Fruit fly (Drosophila melanogaster) whole organism, embryonic: Measurements from ENCODE around the gene CG32187.

ENCODE experiments used
- Atf6 ChIP-seq: fragments of 200-800 bp; sonication (Bioruptor generic); IDR thresholded peaks from 2 replicates; pipeline ENCODE4 v1.3.6; 2022; ENCODE audit warnings: missing biosample characterization, missing genetic modification characterization
- BEAF-32 ChIP-seq: fragments of 200-800 bp; sonication (Bioruptor generic); optimal IDR thresholded peaks from 3 replicates; lab custom pipeline; 2017; ENCODE audit warnings: missing biosample characterization, missing genetic modification characterization, mild to moderate bottlenecking, moderate library complexity, missing genetic modification reagents
- BtbVII ChIP-seq: fragments of 200-800 bp; sonication (Bioruptor generic); optimal IDR thresholded peaks from 3 replicates; lab custom pipeline; 2017; ENCODE audit warnings: missing biosample characterization, mild to moderate bottlenecking, missing genetic modification characterization
- CG11695 ChIP-seq: fragments of 200-800 bp; sonication (Bioruptor generic); IDR thresholded peaks from 3 replicates; pipeline ENCODE4 v1.3.6; 2022; ENCODE audit warnings: missing biosample characterization, missing genetic modification characterization
- CG13775 ChIP-seq: fragments of 200-800 bp; sonication (Bioruptor generic); optimal IDR thresholded peaks from 3 replicates; lab custom pipeline; 2017; ENCODE audit warnings: missing biosample characterization, mild to moderate bottlenecking, missing genetic modification characterization
- CG13894 ChIP-seq: fragments of 200-800 bp; sonication (Bioruptor generic); optimal IDR thresholded peaks from 3 replicates; lab custom pipeline; 2018; ENCODE audit warnings: missing biosample characterization, mild to moderate bottlenecking, missing genetic modification characterization, moderate library complexity
- CG18599 ChIP-seq: fragments of 200-800 bp; sonication (Bioruptor generic); optimal IDR thresholded peaks from 3 replicates; lab custom pipeline; 2017; ENCODE audit warnings: missing biosample characterization, missing genetic modification characterization, mild to moderate bottlenecking, moderate library complexity, missing genetic modification reagents
- CG2116 ChIP-seq: fragments of 200-800 bp; sonication (Bioruptor generic); optimal IDR thresholded peaks from 3 replicates; lab custom pipeline; 2018; ENCODE audit warnings: missing biosample characterization, mild to moderate bottlenecking, missing genetic modification characterization
- CG2889 ChIP-seq: fragments of 200-800 bp; sonication (Bioruptor generic); IDR thresholded peaks from 3 replicates; pipeline ENCODE4 v1.3.6; 2022; ENCODE audit warnings: missing biosample characterization, missing genetic modification characterization
- CG6689 ChIP-seq: fragments of 200-800 bp; sonication (Bioruptor generic); IDR thresholded peaks from 2 replicates; pipeline ENCODE4 v1.3.6; 2022; ENCODE audit warnings: missing biosample characterization, missing genetic modification characterization
- CG7556 ChIP-seq: fragments of 200-800 bp; sonication (Bioruptor generic); optimal IDR thresholded peaks from 2 replicates; lab custom pipeline; 2017; ENCODE audit warnings: missing biosample characterization, mild to moderate bottlenecking, missing genetic modification characterization
- CG7928 ChIP-seq: fragments of 200-800 bp; sonication (Bioruptor generic); optimal IDR thresholded peaks from 2 replicates; lab custom pipeline; 2017; ENCODE audit warnings: missing biosample characterization, mild to moderate bottlenecking, missing genetic modification characterization
- CG8359 ChIP-seq: fragments of 200-800 bp; sonication (Bioruptor generic); optimal IDR thresholded peaks from 2 replicates; lab custom pipeline; 2017; ENCODE audit warnings: missing biosample characterization, mild to moderate bottlenecking, missing genetic modification characterization, borderline replicate concordance
- CoRest ChIP-seq: fragments of 200-800 bp; sonication (Bioruptor generic); optimal IDR thresholded peaks from 3 replicates; lab custom pipeline; 2018; ENCODE audit warnings: missing biosample characterization, mild to moderate bottlenecking, missing genetic modification characterization, moderate library complexity
- D19B ChIP-seq: fragments of 200-800 bp; sonication (Bioruptor generic); optimal IDR thresholded peaks from 2 replicates; lab custom pipeline; 2017; ENCODE audit warnings: missing biosample characterization, mild to moderate bottlenecking, missing genetic modification characterization
- Ets97D ChIP-seq: fragments of 200-800 bp; sonication (Bioruptor generic); optimal IDR thresholded peaks from 3 replicates; lab custom pipeline; 2016; ENCODE audit warnings: missing biosample characterization, missing genetic modification characterization
- GATAe ChIP-seq: fragments of 200-800 bp; sonication (Bioruptor generic); conservative IDR thresholded peaks from 2 replicates; pipeline ENCODE4 v1.3.6; 2022; ENCODE audit warnings: missing biosample characterization, missing genetic modification characterization
- HLH3B ChIP-seq: fragments of 200-800 bp; sonication (Bioruptor generic); IDR thresholded peaks from 2 replicates; pipeline ENCODE4 v1.3.6; 2022; ENCODE audit warnings: missing biosample characterization, missing genetic modification characterization
- HLHmδ ChIP-seq: fragments of 200-800 bp; sonication (Bioruptor generic); optimal IDR thresholded peaks from 2 replicates; lab custom pipeline; 2018; ENCODE audit warnings: missing biosample characterization, mild to moderate bottlenecking, missing genetic modification characterization, moderate library complexity
- Hmx ChIP-seq: fragments of 200-800 bp; sonication (Bioruptor generic); optimal IDR thresholded peaks from 2 replicates; lab custom pipeline; 2016; ENCODE audit warnings: missing biosample characterization, missing genetic modification characterization
- Hr78 ChIP-seq, 2 experiments: fragments of 200-800 bp in 1 of 2; fragments of >200 bp in 1 of 2; sonication (Bioruptor generic) in 1 of 2; optimal IDR thresholded peaks; 2 replicates each; lab custom pipeline; 2017 to 2019; ENCODE audit warnings: missing biosample characterization in 2 of 2, missing genetic modification characterization in 2 of 2, mild to moderate bottlenecking in 1 of 2, moderate library complexity in 1 of 2
- MBD-R2 ChIP-seq: fragments of 200-800 bp; sonication (Bioruptor generic); IDR thresholded peaks from 2 replicates; pipeline ENCODE4 v1.3.6; 2022; ENCODE audit warnings: missing biosample characterization, missing genetic modification characterization
- Med ChIP-seq: fragments of 200-800 bp; sonication (Bioruptor generic); peaks from one replicate; lab custom pipeline; 2016; ENCODE audit warnings: missing biosample characterization, missing genetic modification characterization, mild to moderate bottlenecking, inconsistent platforms, moderate library complexity
- Meics ChIP-seq: fragments of 200-800 bp; sonication (Bioruptor generic); optimal IDR thresholded peaks from 2 replicates; lab custom pipeline; 2017; ENCODE audit warnings: missing biosample characterization, mild to moderate bottlenecking, missing genetic modification characterization
- Mrtf ChIP-seq: fragments of 200-800 bp; sonication (Bioruptor generic); IDR thresholded peaks from 3 replicates; pipeline ENCODE4 v1.3.6; 2022; ENCODE audit warnings: missing biosample characterization, missing genetic modification characterization
- Myb ChIP-seq: fragments of 200-800 bp; sonication (Bioruptor generic); optimal IDR thresholded peaks from 2 replicates; lab custom pipeline; 2016; ENCODE audit warnings: missing biosample characterization, missing genetic modification characterization
- Oli ChIP-seq: fragments of 200-800 bp; sonication (Bioruptor generic); optimal IDR thresholded peaks from 2 replicates; lab custom pipeline; 2018; ENCODE audit warnings: missing biosample characterization, mild to moderate bottlenecking, missing genetic modification characterization, moderate library complexity
- Xrp1 ChIP-seq: fragments of 200-800 bp; sonication (Bioruptor generic); IDR thresholded peaks from 2 replicates; pipeline ENCODE4 v1.3.6; 2022; ENCODE audit warnings: missing biosample characterization, missing genetic modification characterization
- bsh ChIP-seq, 2 experiments: fragments of 200-800 bp; sonication (Bioruptor generic); optimal IDR thresholded peaks; 2 replicates each; lab custom pipeline; 2017 to 2018; ENCODE audit warnings: mild to moderate bottlenecking in 2 of 2, missing biosample characterization in 2 of 2, missing genetic modification characterization in 2 of 2, moderate library complexity in 1 of 2
- chm ChIP-seq: fragments of 200-800 bp; sonication (Bioruptor generic); IDR thresholded peaks from 2 replicates; pipeline ENCODE4 v1.3.6; 2022; ENCODE audit warnings: missing biosample characterization, missing genetic modification characterization
- ci ChIP-seq: fragments of 200-800 bp; sonication (Bioruptor generic); IDR thresholded peaks from 3 replicates; pipeline ENCODE4 v1.3.6; 2022; ENCODE audit warnings: missing biosample characterization, missing genetic modification characterization
- da ChIP-seq: fragments of 200-800 bp; sonication (Bioruptor generic); optimal IDR thresholded peaks from 2 replicates; lab custom pipeline; 2016; ENCODE audit warnings: missing biosample characterization, missing genetic modification characterization
- dysf ChIP-seq: fragments of 200-800 bp; sonication (Bioruptor generic); IDR thresholded peaks from 3 replicates; pipeline ENCODE4 v1.3.6; 2022; ENCODE audit warnings: missing biosample characterization, missing genetic modification characterization
- en ChIP-seq: fragments of 200-800 bp; sonication (Bioruptor generic); optimal IDR thresholded peaks from 2 replicates; lab custom pipeline; 2016; ENCODE audit warnings: missing biosample characterization, missing genetic modification characterization
- gcm2 ChIP-seq: fragments of 200-800 bp; sonication (Bioruptor generic); optimal IDR thresholded peaks from 2 replicates; lab custom pipeline; 2016; ENCODE audit warnings: missing biosample characterization, missing genetic modification characterization
- gem ChIP-seq: fragments of 200-800 bp; sonication (Bioruptor generic); optimal IDR thresholded peaks from 2 replicates; lab custom pipeline; 2019; ENCODE audit warnings: missing biosample characterization, mild to moderate bottlenecking, missing genetic modification characterization, moderate library complexity
- grau ChIP-seq: fragments of 200-800 bp; optimal IDR thresholded peaks from 3 replicates; lab custom pipeline; 2019; ENCODE audit warnings: missing biosample characterization, mild to moderate bottlenecking, missing genetic modification characterization, moderate library complexity
- lmd ChIP-seq: fragments of 200-800 bp; sonication (Bioruptor generic); IDR thresholded peaks from 2 replicates; pipeline ENCODE4 v1.3.6; 2022; ENCODE audit warnings: missing biosample characterization, missing genetic modification characterization
- pan ChIP-seq, 4 experiments: fragments of >200 bp in 3 of 4; fragments of 200-800 bp in 1 of 4; sonication (Bioruptor generic) in 1 of 4; optimal IDR thresholded peaks in 3 of 4; IDR thresholded peaks in 1 of 4; 2 replicates each; pipeline versions ENCODE4 v1.3.6 to Lab custom; 2017 to 2022; ENCODE audit warnings: missing biosample characterization in 2 of 4, missing genetic modification characterization in 2 of 4, mixed read lengths in 1 of 4
- pzg ChIP-seq: fragments of 200-800 bp; sonication (Bioruptor generic); optimal IDR thresholded peaks from 3 replicates; lab custom pipeline; 2018; ENCODE audit warnings: missing biosample characterization, mild to moderate bottlenecking, missing genetic modification characterization, moderate library complexity
- slbo ChIP-seq: fragments of 200-800 bp; sonication (Bioruptor generic); IDR thresholded peaks from 2 replicates; pipeline ENCODE4 v1.3.6; 2022; ENCODE audit warnings: missing biosample characterization, missing genetic modification characterization
- stwl ChIP-seq: fragments of 200-800 bp; sonication (Bioruptor generic); optimal IDR thresholded peaks from 3 replicates; lab custom pipeline; 2018; ENCODE audit warnings: missing biosample characterization, mild to moderate bottlenecking, missing genetic modification characterization, moderate library complexity
- toy ChIP-seq: fragments of 200-800 bp; sonication (Bioruptor generic); IDR thresholded peaks from 2 replicates; pipeline ENCODE4 v1.3.6; 2022; ENCODE audit warnings: missing biosample characterization, missing genetic modification characterization
- unc-4 ChIP-seq: fragments of 200-800 bp; sonication (Bioruptor generic); IDR thresholded peaks from 2 replicates; pipeline ENCODE4 v1.3.6; 2022; ENCODE audit warnings: missing biosample characterization, missing genetic modification characterization; ENCODE audit not compliant: partially characterized antibody

The CG32187 gene

dm6 chr3L:17846169-17846981, 40.2 kb upstream of the CG32187 start, which contains the start of the genes MED19 and CG7430 (continued):
- TF ChIP-seq CoRest (tag; lab: Kevin White, UChicago) (peak; percentile 46), D19B (no peak), gcm2 (no peak), chm (0 out of 2 replicates have a peak, but pooled peaks have one; percentile 37), CG8359 (GFP tag; lab: Kevin White, UChicago) (no peak), da (GFP tag; lab: Kevin White, UChicago) (no peak), HLHmδ (GFP tag; lab: Kevin White, UChicago) (peak; percentile 59), GATAe (GFP tag; lab: Robert Waterston, UW) (no peak), toy (GFP tag; lab: Robert Waterston, UW) (no peak), Mrtf (GFP tag; lab: Robert Waterston, UW) (no peak), CG2116 (GFP tag; lab: Kevin White, UChicago) (peak; percentile 99), Myb (GFP tag; lab: Kevin White, UChicago) (no peak), BEAF-32 (GFP tag; lab: Kevin White, UChicago) (peak; percentile 80), lmd (GFP tag; lab: Robert Waterston, UW) (no peak), CG6689 (no peak)

DNA sequence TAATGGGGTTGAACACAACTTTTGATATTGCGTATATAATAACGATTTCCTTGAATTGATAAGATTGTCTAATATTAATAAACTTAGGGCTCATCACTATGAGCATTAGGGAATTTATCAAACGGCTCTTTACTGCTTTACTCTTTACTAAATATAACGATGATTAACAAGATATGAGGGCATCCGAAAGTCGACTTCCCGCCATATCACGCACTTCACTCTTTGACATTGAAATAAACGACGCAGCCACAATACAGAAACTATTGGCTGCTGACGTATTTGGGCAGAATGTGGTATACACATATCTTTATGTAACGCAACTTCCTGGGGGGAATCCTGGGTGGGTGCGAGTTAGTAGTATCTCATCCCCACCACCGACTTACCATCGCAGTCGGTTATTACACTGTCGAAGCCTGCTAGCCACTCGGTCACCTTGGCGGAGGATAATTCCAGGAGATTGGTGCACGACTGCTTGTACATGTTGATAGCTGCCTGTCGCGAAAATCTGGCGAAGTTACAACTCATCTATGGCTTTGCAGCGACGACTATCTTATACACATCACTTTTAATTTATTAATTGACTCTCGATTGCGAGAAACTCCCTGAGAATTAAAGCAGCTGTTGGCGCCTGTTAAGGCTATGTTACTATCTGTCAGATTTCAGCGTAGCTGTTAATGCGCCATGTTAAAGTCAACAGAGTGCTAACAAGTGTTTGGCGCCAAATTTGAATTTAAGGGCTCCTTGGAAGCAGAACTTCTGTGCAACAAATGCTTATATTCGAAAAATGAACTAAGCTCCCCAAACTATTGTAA, 36.9 kb upstream of the CG32187 start, which contains the start of gene CG5567:
CG5567 (minus strand) TSS at position 653 of the 812 bp plus-strand sequence.
- TF ChIP-seq Med (GFP tag; lab: Kevin White, UChicago) (peak; percentile 87), pzg (GFP tag; lab: Kevin White, UChicago) (peak; percentile 30), CG2116 (GFP tag; lab: Kevin White, UChicago) (peak; percentile 2), slbo (GFP tag; lab: Robert Waterston, UW) (0 out of 2 replicates have a peak, but pooled peaks have one; percentile 36), CG11695 (GFP tag; lab: Robert Waterston, UW) (peak; percentile 46; the same call in 1 of the 3 replicates), stwl (tag; lab: Kevin White, UChicago) (peak; percentile 18), Meics (peak; percentile 34), CG7556 (GFP tag; lab: Kevin White, UChicago) (no peak), CG18599 (peak; percentile 47), CG13775 (GFP tag; lab: Kevin White, UChicago) (peak; percentile 22), Atf6 (0 out of 2 replicates have a peak, but pooled peaks have one; percentile 25), gem (tag; lab: Kevin White, UChicago) (peak; percentile 23), MBD-R2 (GFP tag; lab: Robert Waterston, UW) (0 out of 2 replicates have a peak, but pooled peaks have one; percentile 41), CG13894 (tag; lab: Kevin White, UChicago) (peak; percentile 16), bsh (GFP tag; optimal IDR thresholded peaks at IDR 0.05; lab: Kevin White, UChicago) (peak in 1 of 2 experiments; percentile 23), Oli (tag; lab: Kevin White, UChicago) (peak; percentile 2), ci (GFP tag; lab: Robert Waterston, UW) (0 out of 3 replicates have a peak, but pooled peaks have one; percentile 37), grau (tag; lab: Kevin White, UChicago) (peak; percentile 28), CG2889 (GFP tag; lab: Robert Waterston, UW) (no peak), dysf (GFP tag; lab: Robert Waterston, UW) (peak; percentile 38; the same call in 1 of the 3 replicates), unc-4 (0 out of 2 replicates have a peak, but pooled peaks have one; percentile 21), Hr78 (GFP tag; optimal IDR thresholded peaks at IDR 0.05; lab: Kevin White, UChicago) (peak in 1 of 2 experiments; percentile 88), pan (optimal IDR thresholded peaks at IDR 0.05; lab: Kevin White, UChicago) (no peak), pan (GFP tag; optimal IDR thresholded peaks at IDR 0.05 in 1 of 2, IDR thresholded peaks at IDR 0.05 in 1 of 2) (peak in 1 of 2 experiments; percentile 45), Xrp1 (peak; percentile 26; the same call in 1 of the 2 replicates), Hmx (GFP tag; lab: Kevin White, UChicago) (no peak), en (no peak), CG7928 (GFP tag; lab: Kevin White, UChicago) (peak; percentile 10), BtbVII (GFP tag; lab: Kevin White, UChicago) (no peak), Ets97D (GFP tag; lab: Kevin White, UChicago) (peak; percentile 16), HLH3B (0 out of 2 replicates have a peak, but pooled peaks have one; percentile 16)
